Worm (Caenorhabditis elegans): ENCODE measurements around the gene Y37H2A.11.

DNA sequence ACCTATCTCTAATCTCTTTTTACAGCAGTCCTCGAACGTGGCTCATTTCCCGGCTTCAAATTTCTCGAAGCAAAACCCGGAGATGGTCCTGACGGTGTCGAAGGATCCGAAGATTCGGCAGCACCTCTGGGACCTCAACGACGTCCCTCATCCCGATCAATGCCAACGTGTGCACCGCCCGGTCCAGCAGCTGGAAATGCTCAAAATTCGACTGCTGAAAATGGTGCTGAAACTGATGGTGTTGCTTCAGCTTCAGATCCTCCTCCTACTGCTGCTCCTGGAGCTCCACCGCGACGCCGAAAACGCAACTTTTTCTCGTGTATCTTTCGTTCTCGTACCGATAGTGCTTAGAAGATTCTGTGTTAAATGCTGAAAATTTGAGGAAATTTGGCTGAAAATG lies 35.2 kb upstream of the Y37H2A.11 start:
- no peak for TF ChIP-seq ceh-83 (GFP tag; optimal IDR thresholded peaks at IDR 0.05)
- no peak for TF ChIP-seq tbx-8 (GFP tag; optimal IDR thresholded peaks at IDR 0.05)
- TF ChIP-seq lsy-2 (tag; optimal IDR thresholded peaks at IDR 0.05) = no peak
- TF ChIP-seq nhr-28 (tag; optimal IDR thresholded peaks at IDR 0.05) = no peak
- no peak for TF ChIP-seq nhr-76 (tag; optimal IDR thresholded peaks at IDR 0.05)
- no peak for TF ChIP-seq snpc-4 (tag; optimal IDR thresholded peaks at IDR 0.05)
- TF ChIP-seq ztf-11 (tag; optimal IDR thresholded peaks at IDR 0.05) = no peak
- TF ChIP-seq lin-32 (GFP tag; optimal IDR thresholded peaks at IDR 0.05) = no peak
- no peak for TF ChIP-seq elt-3 (tag; optimal IDR thresholded peaks at IDR 0.05)
